Worm (Caenorhabditis elegans) whole organism, L1 larva: ENCODE measurements around the gene ceh-10.

Source experiments
- C04F5.9 ChIP-seq: sonication (generic microtip); optimal IDR thresholded peaks from 2 replicates; lab custom pipeline; 2016; ENCODE audit warnings: missing genetic modification characterization, missing compliant biosample characterization
- C34B4.2 ChIP-seq: sonication (generic microtip); optimal IDR thresholded peaks from 2 replicates; lab custom pipeline; 2017; ENCODE audit warnings: mild to moderate bottlenecking, missing genetic modification characterization, missing compliant biosample characterization
- Y116A8C.19 ChIP-seq: sonication (generic microtip); optimal IDR thresholded peaks from 2 replicates; lab custom pipeline; 2016; ENCODE audit warnings: missing compliant biosample characterization, missing genetic modification characterization, borderline replicate concordance
- blmp-1 ChIP-seq: fragments of 150-350 bp; optimal IDR thresholded peaks from 2 replicates; lab custom pipeline; 2014; ENCODE audit warnings: missing biosample characterization, missing genetic modification characterization
- ceh-63 ChIP-seq: fragments of 200-800 bp; sonication (Bioruptor generic); optimal IDR thresholded peaks from 2 replicates; lab custom pipeline; 2018; ENCODE audit warnings: mild to moderate bottlenecking, missing genetic modification characterization, missing compliant biosample characterization
- ceh-88 ChIP-seq: fragments of 200-800 bp; sonication (Bioruptor generic); IDR thresholded peaks from 2 replicates; pipeline ENCODE4 v1.3.6; 2022; ENCODE audit warnings: missing genetic modification characterization, missing compliant biosample characterization
- ces-1 ChIP-seq: fragments of 150-350 bp; optimal IDR thresholded peaks from 2 replicates; lab custom pipeline; 2014; ENCODE audit warnings: missing biosample characterization, missing genetic modification reagents, missing genetic modification characterization
- dpl-1 ChIP-seq, 3 experiments: fragments of 150-350 bp in 2 of 3; sonication (generic microtip) in 1 of 3; optimal IDR thresholded peaks; 2 replicates each; lab custom pipeline; 2014 to 2017; ENCODE audit warnings: missing biosample characterization in 3 of 3, missing genetic modification characterization in 3 of 3, missing genetic modification reagents in 3 of 3
- dsc-1 ChIP-seq: sonication (generic microtip); optimal IDR thresholded peaks from 2 replicates; lab custom pipeline; 2016; ENCODE audit warnings: mild to moderate bottlenecking, missing genetic modification characterization, missing compliant biosample characterization
- efl-1 ChIP-seq, 4 experiments: fragments of 150-350 bp; optimal IDR thresholded peaks in 3 of 4; peaks in 1 of 4; 1 replicate in 1 of 4; 2 replicates in 3 of 4; lab custom pipeline; 2014; ENCODE audit warnings: missing biosample characterization in 2 of 4, missing genetic modification characterization in 2 of 4, missing genetic modification reagents in 2 of 4
- egl-13 ChIP-seq: sonication (generic microtip); optimal IDR thresholded peaks from 2 replicates; lab custom pipeline; 2016; ENCODE audit warnings: missing genotype, missing genetic modification reagents, missing genetic modification characterization, missing compliant biosample characterization
- elt-3 ChIP-seq, 6 experiments: fragments of 150-350 bp in 1 of 6; sonication (generic microtip); optimal IDR thresholded peaks; 2 replicates each; lab custom pipeline; 2017 to 2018; ENCODE audit warnings: missing biosample characterization in 6 of 6, missing genetic modification characterization in 6 of 6, inconsistent platforms in 1 of 6
- fkh-4 ChIP-seq: sonication (generic microtip); optimal IDR thresholded peaks from 2 replicates; lab custom pipeline; 2016; ENCODE audit warnings: missing compliant biosample characterization, missing genetic modification characterization, borderline replicate concordance
- fos-1 ChIP-seq: fragments of 150-350 bp; optimal IDR thresholded peaks from 2 replicates; lab custom pipeline; 2014; ENCODE audit warnings: missing biosample characterization, missing genetic modification characterization
- hlh-4 ChIP-seq: sonication (generic microtip); optimal IDR thresholded peaks from 2 replicates; lab custom pipeline; 2016; ENCODE audit warnings: mild to moderate bottlenecking, missing genetic modification characterization, missing compliant biosample characterization
- hpl-2 ChIP-seq: fragments of 150-350 bp; optimal IDR thresholded peaks from 2 replicates; lab custom pipeline; 2014; ENCODE audit warnings: missing biosample characterization, missing genetic modification reagents, missing genetic modification characterization
- lin-13 ChIP-seq: fragments of 150-350 bp; optimal IDR thresholded peaks from 2 replicates; lab custom pipeline; 2014; ENCODE audit warnings: missing biosample characterization, missing genetic modification reagents, missing genetic modification characterization
- lin-14 ChIP-seq: fragments of 200-800 bp; sonication (Bioruptor generic); optimal IDR thresholded peaks from 2 replicates; lab custom pipeline; 2018; ENCODE audit warnings: mild to moderate bottlenecking, missing genetic modification characterization, moderate library complexity, missing compliant biosample characterization
- lin-35 ChIP-seq, 2 experiments: fragments of 150-350 bp; optimal IDR thresholded peaks; 2 replicates each; lab custom pipeline; 2014; ENCODE audit warnings: missing biosample characterization in 2 of 2, missing genetic modification characterization in 2 of 2, missing genetic modification reagents in 2 of 2
- lin-39 ChIP-seq: fragments of 150-350 bp; optimal IDR thresholded peaks from 2 replicates; lab custom pipeline; 2014; ENCODE audit warnings: missing biosample characterization, missing genetic modification reagents, missing genetic modification characterization
- lir-3 ChIP-seq: sonication (generic microtip); optimal IDR thresholded peaks from 2 replicates; lab custom pipeline; 2016; ENCODE audit warnings: mild to moderate bottlenecking, missing genetic modification characterization, moderate library complexity, missing compliant biosample characterization; ENCODE audit not compliant: poor library complexity
- mab-9 ChIP-seq: fragments of 200-800 bp; sonication (Bioruptor generic); IDR thresholded peaks from 2 replicates; pipeline ENCODE4 v1.3.6; 2022; ENCODE audit warnings: missing genetic modification reagents, missing genetic modification characterization, missing compliant biosample characterization
- mef-2 ChIP-seq: fragments of 150-350 bp; optimal IDR thresholded peaks from 2 replicates; lab custom pipeline; 2014; ENCODE audit warnings: missing biosample characterization, missing genetic modification characterization
- mep-1 ChIP-seq: fragments of 150-350 bp; optimal IDR thresholded peaks from 2 replicates; lab custom pipeline; 2014; ENCODE audit warnings: missing biosample characterization, missing genetic modification characterization
- nhr-11 ChIP-seq: fragments of 150-350 bp; optimal IDR thresholded peaks from 2 replicates; lab custom pipeline; 2014; ENCODE audit warnings: missing biosample characterization, missing genetic modification characterization
- nhr-28 ChIP-seq: fragments of 150-350 bp; optimal IDR thresholded peaks from 2 replicates; lab custom pipeline; 2014; ENCODE audit warnings: missing biosample characterization, missing genetic modification characterization
- nhr-47 ChIP-seq: sonication (generic microtip); optimal IDR thresholded peaks from 2 replicates; lab custom pipeline; 2016; ENCODE audit warnings: mild to moderate bottlenecking, missing genetic modification characterization, moderate library complexity, missing compliant biosample characterization
- nhr-71 ChIP-seq: sonication (generic microtip); optimal IDR thresholded peaks from 2 replicates; lab custom pipeline; 2016; ENCODE audit warnings: mild to moderate bottlenecking, missing genetic modification characterization, moderate library complexity, missing compliant biosample characterization
- nhr-76 ChIP-seq: sonication (generic microtip); optimal IDR thresholded peaks from 2 replicates; lab custom pipeline; 2017; ENCODE audit warnings: missing biosample characterization, missing genetic modification characterization
- nhr-85 ChIP-seq: sonication (generic microtip); peaks from one replicate; lab custom pipeline; 2016; ENCODE audit warnings: missing genetic modification characterization, inconsistent platforms, missing compliant biosample characterization
- pqm-1 ChIP-seq: sonication (generic microtip); optimal IDR thresholded peaks from 3 replicates; lab custom pipeline; 2017; ENCODE audit warnings: missing biosample characterization, missing genetic modification characterization
- rnt-1 ChIP-seq: sonication (generic microtip); optimal IDR thresholded peaks from 2 replicates; lab custom pipeline; 2016; ENCODE audit warnings: mild to moderate bottlenecking, missing genetic modification characterization, moderate library complexity, missing compliant biosample characterization
- skn-1 ChIP-seq: fragments of 150-350 bp; optimal IDR thresholded peaks from 2 replicates; lab custom pipeline; 2014; ENCODE audit warnings: missing biosample characterization, missing genetic modification characterization
- sptf-1 ChIP-seq: fragments of 150-350 bp; optimal IDR thresholded peaks from 2 replicates; lab custom pipeline; 2014; ENCODE audit warnings: missing biosample characterization, missing genetic modification characterization
- tbx-2 ChIP-seq: sonication (generic microtip); optimal IDR thresholded peaks from 2 replicates; lab custom pipeline; 2016; ENCODE audit warnings: missing genetic modification characterization, missing compliant biosample characterization
- unc-130 ChIP-seq: fragments of 150-350 bp; optimal IDR thresholded peaks from 2 replicates; lab custom pipeline; 2017; ENCODE audit warnings: missing biosample characterization, missing genetic modification characterization, inconsistent platforms
- unc-30 ChIP-seq: sonication (generic microtip); optimal IDR thresholded peaks from 2 replicates; lab custom pipeline; 2017; ENCODE audit warnings: missing biosample characterization, missing genetic modification characterization
- unc-62 ChIP-seq: fragments of 150-350 bp; optimal IDR thresholded peaks from 2 replicates; lab custom pipeline; 2014; ENCODE audit warnings: missing biosample characterization, missing genetic modification reagents, missing genetic modification characterization
- unc-86 ChIP-seq: sonication (generic microtip); optimal IDR thresholded peaks from 2 replicates; lab custom pipeline; 2016; ENCODE audit warnings: missing genetic modification characterization, missing compliant biosample characterization
- vab-15 ChIP-seq: sonication (generic microtip); optimal IDR thresholded peaks from 2 replicates; lab custom pipeline; 2017; ENCODE audit warnings: missing genotype, mild to moderate bottlenecking, missing genetic modification characterization, missing compliant biosample characterization
- ztf-11 ChIP-seq, 2 experiments: sonication (generic microtip); optimal IDR thresholded peaks; 2 replicates each; lab custom pipeline; 2016 to 2017; ENCODE audit warnings: missing genetic modification characterization in 2 of 2, missing biosample characterization in 1 of 2, missing compliant biosample characterization in 1 of 2

Gene ceh-10

ce11 chrIII:5822816-5823215 lies 24.0 kb downstream of the ceh-10 start:
- TF ChIP-seq sptf-1 (tag; lab: Kevin White, UChicago) (no peak), unc-86 (peak; percentile 18), lin-14 (GFP tag; lab: Kevin White, UChicago) (peak; percentile 56)

- no peak for TF ChIP-seq fkh-4 (tag; lab: Kevin White, UChicago)
- no peak for TF ChIP-seq skn-1 (tag; lab: Kevin White, UChicago)
- TF ChIP-seq dsc-1 (tag; lab: Kevin White, UChicago): no peak
- no peak for TF ChIP-seq egl-13 (tag; lab: Kevin White, UChicago)
- no peak for TF ChIP-seq tbx-2 (tag; lab: Kevin White, UChicago)
- TF ChIP-seq unc-62: no peak
- TF ChIP-seq unc-30 (tag; lab: Kevin White, UChicago): no peak
- TF ChIP-seq blmp-1 (tag; lab: Kevin White, UChicago): no peak
- TF ChIP-seq mab-9 (GFP tag; lab: Robert Waterston, UW): no peak
Observed at ce11 chrIII:5823617-5824016, 24.8 kb downstream of the ceh-10 start, which contains the start of gene R12B2.8. Gene R12B2.8, plus strand, starts transcription at chrIII:5823917.

- TF ChIP-seq C34B4.2 (tag; lab: Kevin White, UChicago) (no peak), nhr-28 (tag; lab: Kevin White, UChicago) (no peak), dpl-1 (GFP tag; optimal IDR thresholded peaks at IDR 0.05; lab: Kevin White, UChicago) (no peak), lin-14 (GFP tag; lab: Kevin White, UChicago) (peak; percentile 58), egl-13 (tag; lab: Kevin White, UChicago) (no peak), C04F5.9 (tag; lab: Kevin White, UChicago) (no peak), efl-1 (optimal IDR thresholded peaks at IDR 0.05; lab: Kevin White, UChicago) (no peak), efl-1 (GFP tag; optimal IDR thresholded peaks at IDR 0.05 in 1 of 2; lab: Kevin White, UChicago) (no peak), vab-15 (tag; lab: Kevin White, UChicago) (no peak), unc-86 (peak; percentile 72), lin-13 (no peak), ztf-11 (tag; optimal IDR thresholded peaks at IDR 0.05; lab: Kevin White, UChicago) (no peak), lin-39 (tag; lab: Kevin White, UChicago) (no peak), ces-1 (GFP tag; lab: Kevin White, UChicago) (no peak), hlh-4 (tag; lab: Kevin White, UChicago) (no peak), fkh-4 (tag; lab: Kevin White, UChicago) (peak; percentile 34), lir-3 (tag; lab: Kevin White, UChicago) (no peak), fos-1 (tag; lab: Kevin White, UChicago) (no peak), elt-3 (tag; optimal IDR thresholded peaks at IDR 0.05; lab: Kevin White, UChicago) (no peak), ceh-88 (GFP tag; lab: Robert Waterston, UW) (no peak), tbx-2 (tag; lab: Kevin White, UChicago) (no peak), dsc-1 (tag; lab: Kevin White, UChicago) (peak; percentile 85), nhr-76 (tag; lab: Kevin White, UChicago) (no peak), pqm-1 (tag; lab: Kevin White, UChicago) (no peak)
Observed at ce11 chrIII:5824450-5824972, 25.7 kb downstream of the ceh-10 start.

- TF ChIP-seq dpl-1 (GFP tag; optimal IDR thresholded peaks at IDR 0.05; lab: Kevin White, UChicago) (peak in 1 of 3 experiments; percentile 20), nhr-76 (tag; lab: Kevin White, UChicago) (no peak), lin-14 (GFP tag; lab: Kevin White, UChicago) (peak; percentile 82), fos-1 (tag; lab: Kevin White, UChicago) (no peak), rnt-1 (no peak), mep-1 (tag; lab: Kevin White, UChicago) (no peak), nhr-47 (tag; lab: Kevin White, UChicago) (peak; percentile 5), unc-62 (no peak), egl-13 (tag; lab: Kevin White, UChicago) (no peak), pqm-1 (tag; lab: Kevin White, UChicago) (no peak), hpl-2 (no peak), mef-2 (tag; lab: Kevin White, UChicago) (no peak), nhr-85 (tag; lab: Kevin White, UChicago) (no peak), unc-30 (tag; lab: Kevin White, UChicago) (no peak), ces-1 (GFP tag; lab: Kevin White, UChicago) (no peak), unc-130 (tag; lab: Kevin White, UChicago) (no peak), nhr-11 (tag; lab: Kevin White, UChicago) (no peak), ztf-11 (tag; optimal IDR thresholded peaks at IDR 0.05; lab: Kevin White, UChicago) (no peak), lin-35 (GFP tag; optimal IDR thresholded peaks at IDR 0.05; lab: Kevin White, UChicago) (no peak), nhr-71 (peak; percentile 19), nhr-28 (tag; lab: Kevin White, UChicago) (no peak), ceh-63 (GFP tag; lab: Kevin White, UChicago) (no peak), Y116A8C.19 (no peak)
- TF ChIP-seq, all 84 proteins: peak for 4
Observed at ce11 chrIII:5826895-5827437, 28.1 kb downstream of the ceh-10 start.
